Comparison of ENCODE assay signal across 1 worm cellular context in genomic region chrX:5669733-5670132, ce11.
TF ChIP-seq lines count a peak whose summit lies in the region.

No protein-coding gene starts in this region.

TF ChIP-seq in whole organism, L4 larva, 104 proteins besides CTCF, POLR2A, EP300 and RAD21 (continued from another document):
- no peak for TF ChIP-seq ceh-32 (tag; optimal IDR thresholded peaks at IDR 0.05; lab: Kevin White, UChicago; ENCODE audit: poor library complexity)
- TF ChIP-seq unc-39 (tag; optimal IDR thresholded peaks at IDR 0.05; lab: Kevin White, UChicago), result no peak
- no peak for TF ChIP-seq unc-130 (GFP tag; optimal IDR thresholded peaks at IDR 0.05; lab: Kevin White, UChicago)
- no peak for TF ChIP-seq madf-5 (GFP tag; IDR thresholded peaks at IDR 0.05; lab: Robert Waterston, UW)
- no peak for TF ChIP-seq zfp-3 (GFP tag; conservative IDR thresholded peaks at IDR 0.05; lab: Robert Waterston, UW)
- TF ChIP-seq mxl-2 (GFP tag; conservative IDR thresholded peaks at IDR 0.05; lab: Robert Waterston, UW), result no peak
- no peak for TF ChIP-seq egl-43 (GFP tag; IDR thresholded peaks at IDR 0.05; lab: Robert Waterston, UW)
- no peak for TF ChIP-seq set-16 (GFP tag; IDR thresholded peaks at IDR 0.05; lab: Robert Waterston, UW)
- TF ChIP-seq lin-39 (tag; optimal IDR thresholded peaks at IDR 0.05; lab: Kevin White, UChicago), result no peak
- TF ChIP-seq F37D6.2 (tag; optimal IDR thresholded peaks at IDR 0.05; lab: Kevin White, UChicago), result no peak
TF ChIP-seq in whole organism, L4 larva: peak in this region for 9.
